Fruit fly (Drosophila melanogaster) whole organism, prepupa: Measurements from ENCODE around the gene Exo70.

Source experiments
- CG10669 ChIP-seq: fragments of 200-800 bp; sonication (Bioruptor generic); optimal IDR thresholded peaks from 3 replicates; lab custom pipeline; 2018; ENCODE audit warnings: missing biosample characterization, mild to moderate bottlenecking, missing genetic modification characterization, moderate library complexity
- CG11294 ChIP-seq: fragments of 200-800 bp; sonication (Bioruptor generic); IDR thresholded peaks from 2 replicates; pipeline ENCODE4 v1.3.6; 2022; ENCODE audit warnings: missing biosample characterization, missing genetic modification characterization
- CG11762 ChIP-seq: fragments of 200-800 bp; sonication (Bioruptor generic); optimal IDR thresholded peaks from 3 replicates; lab custom pipeline; 2016; ENCODE audit warnings: missing biosample characterization, missing genetic modification characterization; ENCODE audit not compliant: insufficient read depth
- CG1621 ChIP-seq: fragments of 200-800 bp; sonication (Bioruptor generic); optimal IDR thresholded peaks from 3 replicates; lab custom pipeline; 2018; ENCODE audit warnings: missing biosample characterization, mild to moderate bottlenecking, missing genetic modification characterization
- CG16779 ChIP-seq: fragments of 200-800 bp; sonication (Bioruptor generic); optimal IDR thresholded peaks from 3 replicates; lab custom pipeline; 2017; ENCODE audit warnings: missing biosample characterization, mild to moderate bottlenecking, missing genetic modification characterization
- CG3032 ChIP-seq: fragments of 200-800 bp; optimal IDR thresholded peaks from 2 replicates; lab custom pipeline; 2019; ENCODE audit warnings: missing biosample characterization, mild to moderate bottlenecking, missing genetic modification characterization, moderate library complexity
- CG32006 ChIP-seq: fragments of 200-800 bp; sonication (Bioruptor generic); optimal IDR thresholded peaks from 3 replicates; lab custom pipeline; 2017; ENCODE audit warnings: missing biosample characterization, mild to moderate bottlenecking, missing genetic modification characterization
- CG34406 ChIP-seq: fragments of 200-800 bp; sonication (Bioruptor generic); optimal IDR thresholded peaks from 3 replicates; lab custom pipeline; 2016; ENCODE audit warnings: missing biosample characterization, missing genetic modification characterization
- CG3919 ChIP-seq: fragments of 200-800 bp; sonication (Bioruptor generic); optimal IDR thresholded peaks from 3 replicates; lab custom pipeline; 2016; ENCODE audit warnings: missing biosample characterization, missing genetic modification characterization
- CG4318 ChIP-seq: fragments of 200-800 bp; sonication (Bioruptor generic); optimal IDR thresholded peaks from 3 replicates; lab custom pipeline; 2017; ENCODE audit warnings: missing biosample characterization, mild to moderate bottlenecking, missing genetic modification characterization
- CG6163 ChIP-seq: fragments of 200-800 bp; sonication (Bioruptor generic); IDR thresholded peaks from 3 replicates; pipeline ENCODE4 v1.3.6; 2022; ENCODE audit warnings: missing biosample characterization, missing genetic modification characterization
- CG6792 ChIP-seq: fragments of 200-800 bp; sonication (Bioruptor generic); optimal IDR thresholded peaks from 3 replicates; lab custom pipeline; 2016; ENCODE audit warnings: missing biosample characterization, missing genetic modification characterization
- CG6808 ChIP-seq: fragments of 200-800 bp; sonication (Bioruptor generic); optimal IDR thresholded peaks from 3 replicates; lab custom pipeline; 2017; ENCODE audit warnings: missing biosample characterization, missing genetic modification characterization, mild to moderate bottlenecking, moderate library complexity, missing genetic modification reagents
- CG6854 ChIP-seq: fragments of 200-800 bp; sonication (Bioruptor generic); optimal IDR thresholded peaks from 2 replicates; lab custom pipeline; 2017; ENCODE audit warnings: missing biosample characterization, mild to moderate bottlenecking, missing genetic modification characterization
- CG7368 ChIP-seq: fragments of 200-800 bp; sonication (Bioruptor generic); optimal IDR thresholded peaks from 3 replicates; lab custom pipeline; 2016; ENCODE audit warnings: missing biosample characterization, missing genetic modification characterization
- Eip75B ChIP-seq: fragments of 200-800 bp; sonication (Bioruptor generic); optimal IDR thresholded peaks from 3 replicates; lab custom pipeline; 2016; ENCODE audit warnings: missing biosample characterization, missing genetic modification characterization
- Eip93F ChIP-seq: fragments of 200-800 bp; sonication (Bioruptor generic); optimal IDR thresholded peaks from 2 replicates; lab custom pipeline; 2016; ENCODE audit warnings: missing biosample characterization, mild to moderate bottlenecking, missing genetic modification characterization
- Ets21C ChIP-seq: fragments of 200-800 bp; sonication (Bioruptor generic); optimal IDR thresholded peaks from 3 replicates; lab custom pipeline; 2016; ENCODE audit warnings: missing biosample characterization, missing genetic modification characterization
- Gug ChIP-seq: fragments of 200-800 bp; sonication (Bioruptor generic); IDR thresholded peaks from 2 replicates; pipeline ENCODE4 v1.3.6; 2022; ENCODE audit warnings: missing biosample characterization, missing genetic modification characterization
- Hr38 ChIP-seq: sonication (Bioruptor generic); optimal IDR thresholded peaks from 2 replicates; lab custom pipeline; 2016; ENCODE audit warnings: missing biosample characterization, missing genetic modification characterization
- Hr39 ChIP-seq: fragments of 200-800 bp; sonication (Bioruptor generic); optimal IDR thresholded peaks from 2 replicates; lab custom pipeline; 2016; ENCODE audit warnings: missing biosample characterization, missing genetic modification characterization
- Hr4 ChIP-seq: fragments of 200-800 bp; sonication (Bioruptor generic); optimal IDR thresholded peaks from 3 replicates; lab custom pipeline; 2016; ENCODE audit warnings: missing biosample characterization, missing genetic modification characterization
- Lpt ChIP-seq: fragments of 200-800 bp; sonication (Bioruptor generic); optimal IDR thresholded peaks from 3 replicates; lab custom pipeline; 2016; ENCODE audit warnings: missing biosample characterization, missing genetic modification characterization
- OdsH ChIP-seq: fragments of 200-800 bp; sonication (Bioruptor generic); optimal IDR thresholded peaks from 3 replicates; lab custom pipeline; 2016; ENCODE audit warnings: missing biosample characterization, missing genetic modification characterization
- Sox102F ChIP-seq: fragments of 200-800 bp; sonication (Bioruptor generic); optimal IDR thresholded peaks from 2 replicates; lab custom pipeline; 2016; ENCODE audit warnings: missing biosample characterization, mild to moderate bottlenecking, missing genetic modification characterization
- Sox15 ChIP-seq: fragments of 200-800 bp; sonication (Bioruptor generic); optimal IDR thresholded peaks from 3 replicates; lab custom pipeline; 2016; ENCODE audit warnings: missing biosample characterization, missing genetic modification characterization
- achi ChIP-seq: fragments of 200-800 bp; sonication (Bioruptor generic); optimal IDR thresholded peaks from 3 replicates; lab custom pipeline; 2016; ENCODE audit warnings: missing biosample characterization, missing genetic modification characterization
- acj6 ChIP-seq: fragments of 200-800 bp; sonication (Bioruptor generic); optimal IDR thresholded peaks from 3 replicates; lab custom pipeline; 2016; ENCODE audit warnings: missing biosample characterization, missing genetic modification characterization
- cyc ChIP-seq: fragments of 200-800 bp; sonication (Bioruptor generic); optimal IDR thresholded peaks from 3 replicates; lab custom pipeline; 2016; ENCODE audit warnings: missing biosample characterization, missing genetic modification characterization
- dac ChIP-seq: fragments of 200-800 bp; sonication (Bioruptor generic); optimal IDR thresholded peaks from 2 replicates; lab custom pipeline; 2017; ENCODE audit warnings: missing biosample characterization, mild to moderate bottlenecking, missing genetic modification characterization
- dsx ChIP-seq: fragments of 200-800 bp; optimal IDR thresholded peaks from 3 replicates; lab custom pipeline; 2019; ENCODE audit warnings: missing biosample characterization, mild to moderate bottlenecking, missing genetic modification characterization, moderate library complexity; ENCODE audit not compliant: poor library complexity, severe bottlenecking
- fd85E ChIP-seq: fragments of 200-800 bp; sonication (Bioruptor generic); optimal IDR thresholded peaks from 3 replicates; lab custom pipeline; 2016; ENCODE audit warnings: missing biosample characterization, missing genetic modification characterization
- fkh ChIP-seq: fragments of 200-800 bp; sonication (Bioruptor generic); optimal IDR thresholded peaks from 3 replicates; lab custom pipeline; 2017; ENCODE audit warnings: missing biosample characterization, mild to moderate bottlenecking, missing genetic modification characterization, moderate library complexity
- lz ChIP-seq: fragments of 200-800 bp; sonication (Bioruptor generic); optimal IDR thresholded peaks from 3 replicates; lab custom pipeline; 2016; ENCODE audit warnings: missing biosample characterization, missing genetic modification characterization
- net ChIP-seq: fragments of 200-800 bp; sonication (Bioruptor generic); optimal IDR thresholded peaks from 3 replicates; lab custom pipeline; 2016; ENCODE audit warnings: missing biosample characterization, missing genetic modification characterization
- pdm3 ChIP-seq: fragments of 200-800 bp; sonication (Bioruptor generic); optimal IDR thresholded peaks from 3 replicates; lab custom pipeline; 2016; ENCODE audit warnings: missing biosample characterization, missing genetic modification characterization
- salr ChIP-seq, 2 experiments: fragments of 200-800 bp; sonication (Bioruptor generic); optimal IDR thresholded peaks; 3 replicates each; lab custom pipeline; 2016 to 2018; ENCODE audit warnings: missing biosample characterization in 2 of 2, missing genetic modification characterization in 2 of 2, mild to moderate bottlenecking in 1 of 2
- spab ChIP-seq: fragments of 200-800 bp; sonication (Bioruptor generic); optimal IDR thresholded peaks from 2 replicates; lab custom pipeline; 2017; ENCODE audit warnings: missing biosample characterization, mild to moderate bottlenecking, missing genetic modification characterization, missing genetic modification reagents
- ss ChIP-seq, 2 experiments: fragments of 200-800 bp; sonication (Bioruptor generic); optimal IDR thresholded peaks; 2 replicates in 1 of 2; 3 replicates in 1 of 2; lab custom pipeline; 2017 to 2018; ENCODE audit warnings: mild to moderate bottlenecking in 2 of 2, missing biosample characterization in 2 of 2, missing genetic modification characterization in 2 of 2, moderate library complexity in 1 of 2
- svp ChIP-seq: fragments of 200-800 bp; sonication (Bioruptor generic); peaks from one replicate; lab custom pipeline; 2016; ENCODE audit warnings: missing biosample characterization, missing genetic modification characterization
- topi ChIP-seq: fragments of 200-800 bp; sonication (Bioruptor generic); optimal IDR thresholded peaks from 3 replicates; lab custom pipeline; 2016; ENCODE audit warnings: missing biosample characterization, missing genetic modification characterization

The Exo70 gene

DNA sequence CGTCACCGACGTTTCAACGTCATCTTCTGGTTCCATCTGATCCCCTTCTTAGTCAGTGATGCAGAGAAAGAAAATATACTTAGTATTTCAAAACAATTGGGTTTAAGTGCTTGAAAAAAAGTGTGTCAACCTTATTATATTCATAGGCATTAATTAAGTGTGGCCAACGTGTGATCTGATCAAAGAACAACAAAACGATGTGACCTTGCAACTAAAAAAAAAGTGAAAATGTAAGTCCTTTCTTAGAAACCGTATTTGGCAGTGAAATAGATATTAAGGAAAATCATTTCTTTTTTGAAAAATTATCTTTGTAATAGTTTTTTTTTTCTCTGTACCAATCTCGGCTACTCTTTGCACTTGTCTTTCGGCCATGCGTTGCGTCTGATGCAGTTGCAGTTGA lies 26.6 kb upstream of the Exo70 start (continued):
- TF ChIP-seq Ets21C (GFP tag; lab: Kevin White, UChicago) (peak; percentile 47), CG32006 (GFP tag; lab: Kevin White, UChicago) (peak; percentile 94), topi (GFP tag; lab: Kevin White, UChicago) (peak; percentile 84), OdsH (peak; percentile 86), achi (GFP tag; lab: Kevin White, UChicago) (peak; percentile 86), spab (GFP tag; lab: Kevin White, UChicago) (peak; percentile 74), CG4318 (GFP tag; lab: Kevin White, UChicago) (peak; percentile 82), Sox102F (GFP tag; lab: Kevin White, UChicago) (peak; percentile 83), CG6792 (peak; percentile 85), cyc (GFP tag; lab: Kevin White, UChicago) (peak; percentile 70), Sox15 (GFP tag; lab: Kevin White, UChicago) (peak; percentile 78), acj6 (peak; percentile 86), CG6163 (GFP tag; lab: Robert Waterston, UW) (peak; percentile 79), net (GFP tag; lab: Kevin White, UChicago) (peak; percentile 87), fkh (GFP tag; lab: Kevin White, UChicago) (no peak), CG3032 (tag; lab: Kevin White, UChicago) (peak; percentile 79), fd85E (GFP tag; lab: Kevin White, UChicago) (peak; percentile 57), svp (peak; percentile 89), ss (GFP tag; optimal IDR thresholded peaks at IDR 0.05; lab: Kevin White, UChicago) (peak in 1 of 2 experiments; percentile 83), Lpt (peak; percentile 70), CG1621 (tag; lab: Kevin White, UChicago) (peak; percentile 66), Hr39 (GFP tag; lab: Kevin White, UChicago) (peak; percentile 81), Hr38 (GFP tag; lab: Kevin White, UChicago) (no peak)
- TF ChIP-seq, all 60 proteins: peak for 57

dm6 chr3L:8391240-8391639 lies 20.4 kb upstream of the Exo70 start, which contains the start of gene Jon66Ci:
Jon66Ci (plus strand) TSS chr3L:8391540.
- TF ChIP-seq CG6163 (GFP tag; lab: Robert Waterston, UW), result no peak
- TF ChIP-seq net (GFP tag; lab: Kevin White, UChicago), result no peak
- no peak for TF ChIP-seq CG6808
- TF ChIP-seq OdsH, result no peak
- TF ChIP-seq CG34406 (GFP tag; lab: Kevin White, UChicago), result no peak
- TF ChIP-seq acj6, result no peak
- no peak for TF ChIP-seq pdm3 (GFP tag; lab: Kevin White, UChicago)
- TF ChIP-seq Gug (GFP tag; lab: Robert Waterston, UW), result no peak
- TF ChIP-seq Ets21C (GFP tag; lab: Kevin White, UChicago), result no peak
- TF ChIP-seq salr (GFP tag; optimal IDR thresholded peaks at IDR 0.05; lab: Kevin White, UChicago), result no peak
- TF ChIP-seq Eip93F (GFP tag; lab: Kevin White, UChicago), result no peak
- TF ChIP-seq CG6792, result no peak
- no peak for TF ChIP-seq CG7368 (GFP tag; lab: Kevin White, UChicago)

dm6 chr3L:8393549-8393948 lies 18.1 kb upstream of the Exo70 start, which contains the start of gene Jon66Cii:
Jon66Cii (minus strand) TSS chr3L:8393649.
- TF ChIP-seq fkh (GFP tag; lab: Kevin White, UChicago) (no peak), CG6854 (GFP tag; lab: Kevin White, UChicago) (no peak), CG16779 (tag; lab: Kevin White, UChicago) (no peak), Hr4 (no peak), spab (GFP tag; lab: Kevin White, UChicago) (no peak), Hr39 (GFP tag; lab: Kevin White, UChicago) (no peak), Gug (GFP tag; lab: Robert Waterston, UW) (no peak), dac (GFP tag; lab: Kevin White, UChicago) (no peak)

DNA sequence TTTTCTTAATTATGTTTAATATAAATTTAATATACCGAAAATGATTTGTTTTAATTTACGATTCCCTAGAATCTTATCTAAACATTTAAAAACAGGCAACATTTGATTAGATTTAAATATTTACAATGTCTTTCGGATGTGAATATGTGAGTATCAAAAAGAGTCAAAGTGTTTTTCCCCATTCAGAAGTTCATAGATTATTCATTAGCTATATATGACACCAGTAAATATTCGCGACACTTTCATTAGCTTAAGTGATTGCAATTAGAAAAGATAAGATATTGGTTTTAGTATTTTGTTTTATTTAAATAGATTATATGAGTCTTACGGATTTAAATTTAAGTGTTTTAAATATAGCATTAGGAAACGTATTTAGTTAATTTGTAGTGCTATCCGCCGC lies 17.5 kb upstream of the Exo70 start:
- TF ChIP-seq CG11294 (no peak), CG10669 (GFP tag; lab: Kevin White, UChicago) (no peak), CG3919 (GFP tag; lab: Kevin White, UChicago) (no peak), achi (GFP tag; lab: Kevin White, UChicago) (no peak), Eip75B (GFP tag; lab: Kevin White, UChicago) (no peak), CG6163 (GFP tag; lab: Robert Waterston, UW) (no peak), CG32006 (GFP tag; lab: Kevin White, UChicago) (no peak), dsx (no peak), CG11762 (no peak), net (GFP tag; lab: Kevin White, UChicago) (no peak), ss (GFP tag; optimal IDR thresholded peaks at IDR 0.05; lab: Kevin White, UChicago) (no peak), svp (no peak), CG1621 (tag; lab: Kevin White, UChicago) (no peak), lz (GFP tag; lab: Kevin White, UChicago) (no peak), CG3032 (tag; lab: Kevin White, UChicago) (no peak)
- TF ChIP-seq, all 60 proteins: peak for 0
